Worm (Caenorhabditis elegans): Measurements from ENCODE around the gene lgc-57.

Gene lgc-57

DNA sequence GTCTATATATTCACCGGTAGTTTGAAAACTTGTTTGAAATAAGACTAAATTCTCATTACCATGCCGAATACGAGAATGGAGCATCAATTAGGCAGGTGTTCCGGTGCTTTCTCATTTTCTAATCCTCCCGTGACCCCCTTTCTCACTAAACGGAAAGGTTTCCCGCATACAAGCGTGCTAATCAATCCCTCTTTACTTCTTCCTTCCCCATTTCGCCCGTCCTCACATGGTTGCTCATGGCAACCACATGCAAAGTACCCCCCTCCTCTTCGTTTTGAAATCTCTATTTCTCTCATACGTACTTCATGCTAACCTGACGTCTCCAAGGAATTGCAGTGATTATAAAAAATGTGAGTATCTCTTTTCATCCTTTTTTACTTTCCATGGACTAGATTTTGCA is 25.1 kb downstream of the lgc-57 start, which contains the start of gene mks-5:
Gene mks-5, plus strand, starts transcription at position 301 of the 400 bp plus-strand sequence.
- no peak for TF ChIP-seq ceh-16 (tag; optimal IDR thresholded peaks at IDR 0.05)
- no peak for TF ChIP-seq nhr-12 (tag; optimal IDR thresholded peaks at IDR 0.05)
- TF ChIP-seq eor-1 (tag; optimal IDR thresholded peaks at IDR 0.05), result no peak
- TF ChIP-seq nhr-23 (tag; optimal IDR thresholded peaks at IDR 0.05), result no peak
- TF ChIP-seq zag-1 (tag; optimal IDR thresholded peaks at IDR 0.05), result no peak
- no peak for TF ChIP-seq hmg-11 (tag; optimal IDR thresholded peaks at IDR 0.05)
- TF ChIP-seq unc-39 (tag; optimal IDR thresholded peaks at IDR 0.05), result no peak
- TF ChIP-seq nhr-25 (tag; optimal IDR thresholded peaks at IDR 0.05), result no peak
- TF ChIP-seq lin-15B (tag; optimal IDR thresholded peaks at IDR 0.05), result no peak
- no peak for TF ChIP-seq jun-1 (tag; optimal IDR thresholded peaks at IDR 0.05)
- TF ChIP-seq ztf-11 (tag; optimal IDR thresholded peaks at IDR 0.05), result no peak
- no peak for TF ChIP-seq nhr-67 (tag; optimal IDR thresholded peaks at IDR 0.05)
- TF ChIP-seq fkh-2 (tag; optimal IDR thresholded peaks at IDR 0.05), result no peak
- TF ChIP-seq sea-2 (GFP tag; optimal IDR thresholded peaks at IDR 0.05), result no peak
- TF ChIP-seq egl-27 (tag; optimal IDR thresholded peaks at IDR 0.05), result no peak

ce11 chrII:10723069-10723468 is 28.3 kb downstream of the lgc-57 start, which contains the start of gene C09G5.14:
C09G5.14 (minus strand) TSS chrII:10723169.
- TF ChIP-seq lin-39 (tag; optimal IDR thresholded peaks at IDR 0.05), result no peak
- no peak for TF ChIP-seq ceh-16 (tag; optimal IDR thresholded peaks at IDR 0.05)
- no peak for TF ChIP-seq egl-27 (tag; optimal IDR thresholded peaks at IDR 0.05)
- TF ChIP-seq unc-39 (tag; optimal IDR thresholded peaks at IDR 0.05), result no peak
- TF ChIP-seq fos-1 (tag; optimal IDR thresholded peaks at IDR 0.05), result no peak
- TF ChIP-seq ztf-11 (tag; optimal IDR thresholded peaks at IDR 0.05), result no peak
- TF ChIP-seq skn-1 (tag; optimal IDR thresholded peaks at IDR 0.05), result no peak
- no peak for TF ChIP-seq ceh-28 (tag; optimal IDR thresholded peaks at IDR 0.05)
- TF ChIP-seq nhr-43 (tag; optimal IDR thresholded peaks at IDR 0.05; ENCODE audit: poor library complexity, severe bottlenecking), result no peak
- no peak for TF ChIP-seq tbx-2 (tag; optimal IDR thresholded peaks at IDR 0.05)
- no peak for TF ChIP-seq elt-2 (tag; optimal IDR thresholded peaks at IDR 0.05)
- TF ChIP-seq egl-5 (tag; optimal IDR thresholded peaks at IDR 0.05), result no peak
- no peak for TF ChIP-seq sea-2 (GFP tag; optimal IDR thresholded peaks at IDR 0.05)
- no peak for TF ChIP-seq nhr-25 (tag; optimal IDR thresholded peaks at IDR 0.05)
- no peak for TF ChIP-seq unc-62 (GFP tag; optimal IDR thresholded peaks at IDR 0.05)

- no peak for TF ChIP-seq eor-1 (tag; optimal IDR thresholded peaks at IDR 0.05)
- TF ChIP-seq mml-1 (tag; optimal IDR thresholded peaks at IDR 0.05), result no peak
- no peak for TF ChIP-seq nhr-76 (tag; optimal IDR thresholded peaks at IDR 0.05)
- TF ChIP-seq ama-1 (optimal IDR thresholded peaks at IDR 0.05), result no peak
- TF ChIP-seq ZK546.5 (tag; optimal IDR thresholded peaks at IDR 0.05), result no peak
- no peak for TF ChIP-seq ztf-11 (tag; optimal IDR thresholded peaks at IDR 0.05)
- no peak for TF ChIP-seq jun-1 (tag; optimal IDR thresholded peaks at IDR 0.05)
- TF ChIP-seq nhr-67 (tag; optimal IDR thresholded peaks at IDR 0.05), result no peak
- no peak for TF ChIP-seq ztf-4 (tag; optimal IDR thresholded peaks at IDR 0.05)
- no peak for TF ChIP-seq unc-39 (tag; optimal IDR thresholded peaks at IDR 0.05)
Observed at ce11 chrII:10730702-10731101, 35.9 kb downstream of the lgc-57 start.

DNA sequence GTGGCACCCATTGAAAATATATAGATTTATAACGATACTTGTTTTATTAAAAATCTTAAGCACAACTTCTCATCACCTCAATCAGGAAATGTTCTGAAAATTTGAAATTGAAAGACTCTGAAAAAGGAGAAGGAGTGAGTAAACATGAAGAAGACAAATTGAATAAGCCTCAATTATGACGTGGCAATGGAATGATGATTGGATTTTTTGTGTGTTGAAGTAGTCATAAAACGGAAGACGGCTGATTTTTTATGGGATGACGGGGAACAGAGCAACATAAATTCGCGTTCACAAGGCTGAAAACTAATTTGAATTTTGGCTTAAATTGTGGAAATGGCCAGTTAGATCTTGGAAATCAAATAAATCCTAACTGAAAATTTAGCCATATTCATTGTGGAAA is 36.7 kb downstream of the lgc-57 start, which contains the start of gene glb-12:
Gene glb-12, minus strand, starts transcription at position 101 of the 400 bp plus-strand sequence.
- no peak for TF ChIP-seq sea-2 (GFP tag; optimal IDR thresholded peaks at IDR 0.05)
- TF ChIP-seq ama-1 (optimal IDR thresholded peaks at IDR 0.05), result no peak

DNA sequence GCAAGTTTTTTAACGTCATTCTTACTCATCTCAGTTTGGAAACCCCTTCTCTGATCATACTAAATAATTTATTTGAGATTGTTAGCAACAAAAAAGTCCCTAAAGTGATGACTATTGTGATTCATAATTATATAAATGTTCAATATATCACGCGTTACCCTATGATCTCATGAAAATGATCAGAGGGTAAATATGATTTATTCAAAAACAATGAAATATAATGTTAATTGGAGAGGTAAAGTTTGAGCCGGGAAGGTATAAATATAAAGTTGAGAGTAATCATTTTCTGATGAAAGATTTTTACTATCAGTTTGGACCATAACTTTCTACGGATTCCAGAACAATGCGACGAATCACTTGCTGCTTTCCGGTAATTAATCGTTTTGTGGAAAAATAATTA is 42.2 kb downstream of the lgc-57 start, which contains the start of gene C52A11.3:
Gene C52A11.3, plus strand, starts transcription at position 301 of the 400 bp plus-strand sequence.
- TF ChIP-seq skn-1 (tag; optimal IDR thresholded peaks at IDR 0.05) (no peak), aly-2 (tag; optimal IDR thresholded peaks at IDR 0.05) (no peak), ama-1 (optimal IDR thresholded peaks at IDR 0.05) (no peak), sea-2 (GFP tag; optimal IDR thresholded peaks at IDR 0.05) (no peak), nhr-25 (tag; optimal IDR thresholded peaks at IDR 0.05) (no peak), nhr-43 (tag; optimal IDR thresholded peaks at IDR 0.05; ENCODE audit: poor library complexity, severe bottlenecking) (no peak)

DNA sequence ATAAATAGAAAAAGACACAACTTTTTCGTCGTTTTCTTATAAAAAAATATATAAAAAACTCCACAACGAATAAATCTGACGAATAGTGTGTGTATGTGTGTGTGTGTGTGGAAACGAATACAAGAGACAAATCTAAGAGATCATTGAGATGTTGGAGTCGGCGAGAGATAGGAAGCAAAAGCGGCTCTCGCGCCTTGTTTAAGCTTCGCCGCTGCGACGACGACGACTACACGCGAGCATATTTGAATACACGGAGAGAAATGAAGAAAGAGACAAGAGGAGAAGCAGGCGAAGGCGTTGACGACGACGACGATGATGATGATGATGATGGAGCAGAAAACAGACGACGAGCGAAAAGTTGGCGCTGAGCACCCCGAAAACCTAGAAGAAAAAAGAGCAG is 50.0 kb downstream of the lgc-57 start:
- TF ChIP-seq lin-15B (tag; optimal IDR thresholded peaks at IDR 0.05) (peak; percentile 18), nfya-1 (tag; optimal IDR thresholded peaks at IDR 0.05; ENCODE audit: insufficient read depth) (peak; percentile 44), hmg-11 (tag; optimal IDR thresholded peaks at IDR 0.05) (peak; percentile 44), lsy-12 (tag; optimal IDR thresholded peaks at IDR 0.05) (no peak), lin-39 (tag; optimal IDR thresholded peaks at IDR 0.05) (peak; percentile 81)

Measured in whole organism, L3 larva.